Fruit fly (Drosophila melanogaster) whole organism, embryonic: ENCODE measurements around the gene mRpL28.

Source experiments
- Asciz ChIP-seq: fragments of 200-800 bp; sonication (Bioruptor generic); optimal IDR thresholded peaks from 2 replicates; lab custom pipeline; 2017; ENCODE audit warnings: missing biosample characterization, mild to moderate bottlenecking, missing genetic modification characterization, missing genetic modification reagents
- Awh ChIP-seq: fragments of 200-800 bp; sonication (Bioruptor generic); IDR thresholded peaks from 2 replicates; pipeline ENCODE4, ENCODE4 v1.3.6; 2022; ENCODE audit warnings: missing biosample characterization, missing genetic modification characterization
- CG10462 ChIP-seq: fragments of 200-800 bp; sonication (Bioruptor generic); optimal IDR thresholded peaks from 2 replicates; lab custom pipeline; 2016; ENCODE audit warnings: missing biosample characterization, missing genetic modification characterization
- CG10565 ChIP-seq: fragments of 200-800 bp; sonication (Bioruptor generic); optimal IDR thresholded peaks from 3 replicates; lab custom pipeline; 2016; ENCODE audit warnings: missing biosample characterization, mild to moderate bottlenecking, missing genetic modification characterization
- CG12104 ChIP-seq: fragments of 200-800 bp; sonication (Bioruptor generic); optimal IDR thresholded peaks from 3 replicates; lab custom pipeline; 2016; ENCODE audit warnings: missing biosample characterization, missing genetic modification characterization
- CG14860 ChIP-seq: fragments of 200-800 bp; sonication (Bioruptor generic); IDR thresholded peaks from 3 replicates; pipeline ENCODE4 v1.3.6; 2022; ENCODE audit warnings: missing biosample characterization, missing genetic modification characterization; ENCODE audit not compliant: partially characterized antibody
- CG16863 ChIP-seq: fragments of 200-800 bp; sonication (Bioruptor generic); optimal IDR thresholded peaks from 3 replicates; lab custom pipeline; 2016; ENCODE audit warnings: missing biosample characterization, missing genetic modification characterization
- CG17912 ChIP-seq: fragments of 200-800 bp; sonication (Bioruptor generic); optimal IDR thresholded peaks from 2 replicates; lab custom pipeline; 2018; ENCODE audit warnings: missing biosample characterization, mild to moderate bottlenecking, missing genetic modification characterization
- CG1832 ChIP-seq: fragments of 200-800 bp; sonication (Bioruptor generic); optimal IDR thresholded peaks from 2 replicates; lab custom pipeline; 2017; ENCODE audit warnings: missing biosample characterization, mild to moderate bottlenecking, missing genetic modification characterization, inconsistent platforms
- CG2116 ChIP-seq: fragments of 200-800 bp; sonication (Bioruptor generic); optimal IDR thresholded peaks from 3 replicates; lab custom pipeline; 2018; ENCODE audit warnings: missing biosample characterization, mild to moderate bottlenecking, missing genetic modification characterization
- CG34224 ChIP-seq: fragments of 200-800 bp; sonication (Bioruptor generic); IDR thresholded peaks from 3 replicates; pipeline ENCODE4 v1.3.6; 2022; ENCODE audit warnings: missing biosample characterization, missing genetic modification characterization; ENCODE audit not compliant: partially characterized antibody
- CG4730 ChIP-seq: fragments of 200-800 bp; sonication (Bioruptor generic); IDR thresholded peaks from 2 replicates; pipeline ENCODE4 v1.3.6; 2022; ENCODE audit warnings: missing biosample characterization, missing genetic modification characterization
- CG6813 ChIP-seq: fragments of 200-800 bp; sonication (Bioruptor generic); optimal IDR thresholded peaks from 2 replicates; lab custom pipeline; 2017; ENCODE audit warnings: missing biosample characterization, missing genetic modification characterization, mild to moderate bottlenecking, moderate library complexity, missing genetic modification reagents
- CG8478 ChIP-seq: fragments of >200 bp; optimal IDR thresholded peaks from 2 replicates; lab custom pipeline; 2018
- CG9215 ChIP-seq: fragments of 200-800 bp; sonication (Bioruptor generic); IDR thresholded peaks from 2 replicates; pipeline ENCODE4 v1.3.6; 2022; ENCODE audit warnings: missing biosample characterization, missing genetic modification characterization
- Chrac-16 ChIP-seq: fragments of 200-800 bp; sonication (Bioruptor generic); optimal IDR thresholded peaks from 3 replicates; lab custom pipeline; 2016; ENCODE audit warnings: missing biosample characterization, missing genetic modification characterization
- Deaf1 ChIP-seq: fragments of 200-800 bp; optimal IDR thresholded peaks from 3 replicates; lab custom pipeline; 2019; ENCODE audit warnings: missing biosample characterization, mild to moderate bottlenecking, missing genetic modification characterization, moderate library complexity
- Dll ChIP-seq: fragments of 200-800 bp; sonication (Bioruptor generic); IDR thresholded peaks from 4 replicates; pipeline ENCODE4 v1.3.6; 2022; ENCODE audit warnings: missing biosample characterization, missing genetic modification characterization; ENCODE audit not compliant: partially characterized antibody
- Fer2 ChIP-seq: fragments of 200-800 bp; sonication (Bioruptor generic); optimal IDR thresholded peaks from 2 replicates; lab custom pipeline; 2018; ENCODE audit warnings: missing biosample characterization, mild to moderate bottlenecking, missing genetic modification characterization, moderate library complexity
- GATAe ChIP-seq: fragments of 200-800 bp; sonication (Bioruptor generic); conservative IDR thresholded peaks from 2 replicates; pipeline ENCODE4 v1.3.6; 2022; ENCODE audit warnings: missing biosample characterization, missing genetic modification characterization
- HLH4C ChIP-seq: fragments of 200-800 bp; sonication (Bioruptor generic); IDR thresholded peaks from 3 replicates; pipeline ENCODE4 v1.3.6; 2022; ENCODE audit warnings: missing biosample characterization, missing genetic modification characterization; ENCODE audit not compliant: partially characterized antibody
- Mad ChIP-seq: fragments of 200-800 bp; sonication (Bioruptor generic); optimal IDR thresholded peaks from 2 replicates; lab custom pipeline; 2016; ENCODE audit warnings: missing biosample characterization, missing genetic modification characterization
- Max ChIP-seq: fragments of 200-800 bp; sonication (Bioruptor generic); optimal IDR thresholded peaks from 2 replicates; lab custom pipeline; 2016; ENCODE audit warnings: missing biosample characterization, mild to moderate bottlenecking, missing genetic modification characterization
- NFAT ChIP-seq: fragments of 200-800 bp; sonication (Bioruptor generic); IDR thresholded peaks from 2 replicates; pipeline ENCODE4 v1.3.6; 2022; ENCODE audit warnings: missing biosample characterization, missing genetic modification characterization
- NfI ChIP-seq: fragments of 200-800 bp; sonication (Bioruptor generic); optimal IDR thresholded peaks from 3 replicates; lab custom pipeline; 2018; ENCODE audit warnings: missing biosample characterization, mild to moderate bottlenecking, missing genetic modification characterization, moderate library complexity
- Ssrp ChIP-seq: fragments of 200-800 bp; sonication (Bioruptor generic); optimal IDR thresholded peaks from 2 replicates; lab custom pipeline; 2018; ENCODE audit warnings: missing biosample characterization, mild to moderate bottlenecking, missing genetic modification characterization, moderate library complexity
- TFAM ChIP-seq: fragments of 200-800 bp; sonication (Bioruptor generic); optimal IDR thresholded peaks from 2 replicates; lab custom pipeline; 2017; ENCODE audit warnings: missing biosample characterization, missing genetic modification characterization, inconsistent platforms
- Taf1 ChIP-seq: fragments of 200-800 bp; sonication (Bioruptor generic); IDR thresholded peaks from 2 replicates; pipeline ENCODE4 v1.3.6; 2022; ENCODE audit warnings: missing biosample characterization, missing genetic modification characterization
- amos ChIP-seq: fragments of 200-800 bp; sonication (Bioruptor generic); IDR thresholded peaks from 2 replicates; pipeline ENCODE4 v1.3.6; 2022; ENCODE audit warnings: missing biosample characterization, missing genetic modification characterization; ENCODE audit not compliant: partially characterized antibody
- ara ChIP-seq: fragments of 200-800 bp; sonication (Bioruptor generic); IDR thresholded peaks from 2 replicates; pipeline ENCODE4 v1.3.6; 2022; ENCODE audit warnings: missing biosample characterization, missing genetic modification characterization
- az2 ChIP-seq: fragments of 200-800 bp; sonication (Bioruptor generic); optimal IDR thresholded peaks from 3 replicates; lab custom pipeline; 2016; ENCODE audit warnings: missing biosample characterization, missing genetic modification characterization
- br ChIP-seq: fragments of >200 bp; optimal IDR thresholded peaks from 2 replicates; lab custom pipeline; 2017
- cad ChIP-seq: fragments of >200 bp; optimal IDR thresholded peaks from 2 replicates; lab custom pipeline; 2017; ENCODE audit warnings: missing biosample characterization, missing genetic modification characterization
- caup ChIP-seq: fragments of 200-800 bp; sonication (Bioruptor generic); optimal IDR thresholded peaks from 3 replicates; lab custom pipeline; 2017; ENCODE audit warnings: missing biosample characterization, mild to moderate bottlenecking, missing genetic modification characterization, moderate library complexity; ENCODE audit not compliant: severe bottlenecking
- chif ChIP-seq, 2 experiments: fragments of 200-800 bp; sonication (Bioruptor generic); optimal IDR thresholded peaks; 3 replicates each; lab custom pipeline; 2016; ENCODE audit warnings: missing biosample characterization in 2 of 2, missing genetic modification characterization in 2 of 2
- corto ChIP-seq: fragments of 200-800 bp; sonication (Bioruptor generic); optimal IDR thresholded peaks from 2 replicates; lab custom pipeline; 2016; ENCODE audit warnings: missing biosample characterization, mild to moderate bottlenecking, missing genetic modification characterization, moderate library complexity
- disco-r ChIP-seq: fragments of 200-800 bp; sonication (Bioruptor generic); optimal IDR thresholded peaks from 2 replicates; lab custom pipeline; 2016; ENCODE audit warnings: missing biosample characterization, missing genetic modification characterization
- fd3F ChIP-seq: fragments of 200-800 bp; sonication (Bioruptor generic); optimal IDR thresholded peaks from 2 replicates; lab custom pipeline; 2018; ENCODE audit warnings: missing biosample characterization, mild to moderate bottlenecking, missing genetic modification characterization, moderate library complexity
- fu2 ChIP-seq: fragments of 200-800 bp; sonication (Bioruptor generic); optimal IDR thresholded peaks from 2 replicates; lab custom pipeline; 2016; ENCODE audit warnings: missing biosample characterization, missing genetic modification characterization
- gem ChIP-seq: fragments of 200-800 bp; sonication (Bioruptor generic); optimal IDR thresholded peaks from 2 replicates; lab custom pipeline; 2019; ENCODE audit warnings: missing biosample characterization, mild to moderate bottlenecking, missing genetic modification characterization, moderate library complexity
- gsb-n ChIP-seq: fragments of 200-800 bp; sonication (Bioruptor generic); optimal IDR thresholded peaks from 3 replicates; lab custom pipeline; 2018; ENCODE audit warnings: missing biosample characterization, mild to moderate bottlenecking, missing genetic modification characterization
- jumu ChIP-seq: fragments of 200-800 bp; sonication (Bioruptor generic); optimal IDR thresholded peaks from 3 replicates; lab custom pipeline; 2016; ENCODE audit warnings: missing biosample characterization, missing genetic modification characterization
- kay ChIP-seq: fragments of 200-800 bp; sonication (Bioruptor generic); optimal IDR thresholded peaks from 2 replicates; lab custom pipeline; 2016; ENCODE audit warnings: missing biosample characterization, missing genetic modification characterization
- kni ChIP-seq: fragments of 200-800 bp; sonication (Bioruptor generic); optimal IDR thresholded peaks from 3 replicates; lab custom pipeline; 2017; ENCODE audit warnings: mild to moderate bottlenecking, missing biosample characterization, missing genetic modification reagents, missing genetic modification characterization
- knrl ChIP-seq: fragments of 200-800 bp; sonication (Bioruptor generic); IDR thresholded peaks from 3 replicates; pipeline ENCODE4 v1.3.6; 2022; ENCODE audit warnings: missing biosample characterization, missing genetic modification characterization; ENCODE audit not compliant: partially characterized antibody
- p53 ChIP-seq: fragments of 200-800 bp; sonication (Bioruptor generic); optimal IDR thresholded peaks from 2 replicates; lab custom pipeline; 2016; ENCODE audit warnings: missing biosample characterization, missing genetic modification characterization
- stwl ChIP-seq: fragments of 200-800 bp; sonication (Bioruptor generic); optimal IDR thresholded peaks from 3 replicates; lab custom pipeline; 2018; ENCODE audit warnings: missing biosample characterization, mild to moderate bottlenecking, missing genetic modification characterization, moderate library complexity
- vnd ChIP-seq: fragments of 200-800 bp; sonication (Bioruptor generic); IDR thresholded peaks from 3 replicates; pipeline ENCODE4 v1.3.6; 2022; ENCODE audit warnings: missing biosample characterization, missing genetic modification characterization; ENCODE audit not compliant: partially characterized antibody

Gene mRpL28

DNA sequence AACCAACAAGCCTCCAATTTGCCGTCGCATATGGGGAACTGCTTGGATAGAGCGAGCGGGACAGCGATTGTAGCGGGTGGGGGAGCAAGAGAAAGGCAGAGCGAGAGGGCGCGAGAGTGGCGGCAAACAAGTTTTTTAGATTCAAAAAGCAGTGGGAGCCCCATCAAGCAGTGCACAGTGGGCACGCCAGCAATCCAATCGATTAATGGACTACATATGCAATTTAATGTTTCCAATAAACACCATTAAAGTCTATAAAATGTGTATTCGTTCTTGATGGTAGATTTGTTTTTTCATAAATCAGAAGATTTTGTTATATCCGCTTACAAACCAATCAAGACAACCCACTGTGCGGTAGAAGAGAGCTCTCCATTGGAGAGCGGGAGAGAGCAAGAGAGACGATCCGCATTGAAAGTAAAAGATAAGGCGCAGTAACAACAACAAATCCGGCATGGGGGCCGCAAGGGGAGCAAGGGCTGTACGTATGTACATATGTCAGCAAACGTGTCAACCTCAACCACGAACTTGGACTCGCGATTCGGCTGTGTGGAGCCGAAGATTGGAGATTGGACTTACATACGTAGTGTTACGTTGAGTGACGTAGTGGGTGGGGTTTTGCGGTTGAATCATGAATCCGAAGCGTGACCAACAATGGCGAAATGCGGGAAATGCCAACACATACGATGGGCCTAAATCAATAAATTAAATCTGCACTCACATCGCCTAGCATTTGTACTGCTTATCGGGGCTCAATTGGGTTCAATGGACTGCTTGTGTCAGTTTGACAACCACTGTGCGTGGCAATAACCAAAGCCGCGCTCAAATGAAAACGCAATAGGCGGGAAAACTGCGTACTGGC is 23.9 kb downstream of the mRpL28 start (continued):
- TF ChIP-seq HLH4C (GFP tag; lab: Robert Waterston, UW), result peak; percentile 66
- peak; percentile 98 for TF ChIP-seq Mad (GFP tag; lab: Kevin White, UChicago)
- peak; percentile 99 for TF ChIP-seq CG4730 (GFP tag; lab: Robert Waterston, UW)
- peak; percentile 96 for TF ChIP-seq CG17912
- TF ChIP-seq gsb-n (tag; lab: Kevin White, UChicago), result peak; percentile 99
- peak; percentile 94 for TF ChIP-seq TFAM (GFP tag; lab: Kevin White, UChicago)
- peak; percentile 99 for TF ChIP-seq CG6813
- TF ChIP-seq Deaf1 (tag; lab: Kevin White, UChicago), result peak; percentile 98
- TF ChIP-seq Ssrp (tag; lab: Kevin White, UChicago), result peak; percentile 99
- TF ChIP-seq caup (GFP tag; lab: Kevin White, UChicago), result peak; percentile 98
- peak; percentile 88 for TF ChIP-seq CG2116
- TF ChIP-seq NFAT, result peak; percentile 99
- TF ChIP-seq CG12104 (GFP tag; lab: Kevin White, UChicago), result peak; percentile 98
- peak; percentile 99 for TF ChIP-seq chif (GFP tag; optimal IDR thresholded peaks at IDR 0.05; lab: Kevin White, UChicago)
- TF ChIP-seq knrl (GFP tag; lab: Robert Waterston, UW), result peak; percentile 77
- TF ChIP-seq Fer2 (tag; lab: Kevin White, UChicago), result peak; percentile 96
- TF ChIP-seq kay (GFP tag; lab: Kevin White, UChicago), result peak; percentile 97
- peak; percentile 59; the same call in 1 of the 4 replicates for TF ChIP-seq Dll (GFP tag; lab: Robert Waterston, UW)
- no peak for TF ChIP-seq br (lab: Kevin White, UChicago)
- TF ChIP-seq CG9215 (GFP tag; lab: Robert Waterston, UW), result peak; percentile 98
- TF ChIP-seq corto (GFP tag; lab: Kevin White, UChicago), result peak; percentile 95
- TF ChIP-seq GATAe (GFP tag; lab: Robert Waterston, UW), result peak; percentile 96
- peak; percentile 99 for TF ChIP-seq Max (GFP tag; lab: Kevin White, UChicago)
- TF ChIP-seq stwl, result peak; percentile 81
- peak; percentile 99 for TF ChIP-seq Awh (GFP tag; lab: Robert Waterston, UW)
- peak; percentile 98 for TF ChIP-seq CG10462 (GFP tag; lab: Kevin White, UChicago)
- TF ChIP-seq jumu, result peak; percentile 99
- peak; percentile 99 for TF ChIP-seq disco-r (GFP tag; lab: Kevin White, UChicago)
- TF ChIP-seq fd3F (GFP tag; lab: Kevin White, UChicago), result peak; percentile 97
- TF ChIP-seq Asciz (GFP tag; lab: Kevin White, UChicago), result peak; percentile 99
- TF ChIP-seq fu2 (GFP tag; lab: Kevin White, UChicago), result peak; percentile 99
- TF ChIP-seq Taf1, result peak; percentile 97
- no peak for TF ChIP-seq amos
- TF ChIP-seq CG1832 (GFP tag; lab: Kevin White, UChicago), result peak; percentile 95
- no peak for TF ChIP-seq CG34224 (GFP tag; lab: Robert Waterston, UW)
- peak; percentile 99 for TF ChIP-seq NfI (GFP tag; lab: Kevin White, UChicago)
- peak; percentile 99 for TF ChIP-seq CG16863 (GFP tag; lab: Kevin White, UChicago)
- peak; percentile 73 for TF ChIP-seq vnd (GFP tag; lab: Robert Waterston, UW)
- peak; percentile 100 for TF ChIP-seq gem (tag; lab: Kevin White, UChicago)
- TF ChIP-seq CG14860 (GFP tag; lab: Robert Waterston, UW), result peak; percentile 65
- peak; percentile 94 for TF ChIP-seq CG8478 (lab: Kevin White, UChicago)
- TF ChIP-seq p53 (GFP tag; lab: Kevin White, UChicago), result peak; percentile 98
- peak; percentile 96 for TF ChIP-seq kni
- TF ChIP-seq ara (GFP tag; lab: Robert Waterston, UW), result peak; percentile 99
- TF ChIP-seq az2 (GFP tag; lab: Kevin White, UChicago), result peak; percentile 99
- peak; percentile 60 for TF ChIP-seq cad (GFP tag; lab: Kevin White, UChicago)
- peak; percentile 97 for TF ChIP-seq CG10565 (GFP tag; lab: Kevin White, UChicago)
- TF ChIP-seq Chrac-16, result peak; percentile 99
